Fruit fly (Drosophila melanogaster) Kc167 (cell line): ENCODE data around the gene CG6000.

Source experiments
- Myc ChIP-seq: fragments of >200 bp; optimal IDR thresholded peaks from 2 replicates; lab custom pipeline; 2017; ENCODE audit warnings: missing external identifiers
- Sin3A ChIP-seq: fragments of >200 bp; optimal IDR thresholded peaks from 2 replicates; lab custom pipeline; 2018; ENCODE audit warnings: missing external identifiers
- h ChIP-seq: fragments of >200 bp; optimal IDR thresholded peaks from 3 replicates; lab custom pipeline; 2018; ENCODE audit warnings: missing external identifiers
- insv ChIP-seq: fragments of >200 bp; optimal IDR thresholded peaks from 3 replicates; lab custom pipeline; 2018; ENCODE audit warnings: missing external identifiers
- psq ChIP-seq: fragments of >200 bp; optimal IDR thresholded peaks from 2 replicates; lab custom pipeline; 2017; ENCODE audit warnings: missing external identifiers
- ttk ChIP-seq: sonication (Bioruptor generic); optimal IDR thresholded peaks from 2 replicates; lab custom pipeline; 2017; ENCODE audit warnings: missing external identifiers

The CG6000 gene

dm6 chr3R:24046580-24047225 is 7.5 kb upstream of the CG6000 start:
- TF ChIP-seq Myc (lab: Kevin White, UChicago) (no peak), psq (lab: Kevin White, UChicago) (no peak), h (lab: Kevin White, UChicago) (no peak), Sin3A (no peak), insv (lab: Kevin White, UChicago) (no peak)

- TF ChIP-seq psq (lab: Kevin White, UChicago) (peak; percentile 93), h (lab: Kevin White, UChicago) (no peak)
These were observed 6.8 kb upstream of the CG6000 start, which contains the start of gene CG5986 for dm6 chr3R:24047226-24047976. TSS of gene CG5986 (plus strand) at chr3R:24047790.

DNA sequence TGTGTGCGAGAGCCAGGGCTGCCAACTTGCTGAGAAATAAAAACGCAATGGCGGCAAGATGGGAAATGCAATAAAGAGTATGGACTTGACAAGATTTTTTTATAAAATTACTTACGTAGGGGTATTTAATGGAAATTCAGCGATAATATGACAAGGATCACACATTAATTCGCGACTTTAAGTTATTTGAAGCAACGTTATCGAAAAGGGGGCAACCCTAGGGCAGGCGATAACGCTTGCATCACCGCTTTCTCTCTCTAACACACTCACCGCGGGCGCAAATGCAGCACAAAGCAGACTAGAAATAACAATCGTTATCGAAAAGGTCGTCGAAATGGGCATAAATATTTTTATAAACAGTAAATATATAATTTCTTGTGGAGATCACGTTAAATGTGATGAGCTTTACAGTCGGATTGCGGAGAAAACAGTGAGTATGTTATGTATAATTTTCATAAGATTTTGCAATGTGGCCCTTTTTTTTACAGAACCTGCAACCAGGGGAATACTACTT is 6.1 kb upstream of the CG6000 start, which contains the start of gene Rox8:
Gene Rox8 (minus strand): TSS at position 268 of the 514 bp plus-strand sequence.
- no peak for TF ChIP-seq insv (lab: Kevin White, UChicago)
- TF ChIP-seq psq (lab: Kevin White, UChicago), result peak; percentile 6
- TF ChIP-seq h (lab: Kevin White, UChicago), result no peak

- TF ChIP-seq psq (lab: Kevin White, UChicago), result no peak
- TF ChIP-seq Myc (lab: Kevin White, UChicago), result no peak
- TF ChIP-seq Sin3A, result no peak
- TF ChIP-seq insv (lab: Kevin White, UChicago), result no peak
- TF ChIP-seq ttk (lab: Kevin White, UChicago), result no peak
- no peak for TF ChIP-seq h (lab: Kevin White, UChicago)
These were observed 3.3 kb upstream of the CG6000 start, which contains the start of the genes Atg6 and Pisd for dm6 chr3R:24050690-24051440. TSS of gene Atg6 (minus strand) at chr3R:24050782. TSS of gene Pisd (plus strand) at chr3R:24050783.

- TF ChIP-seq h (lab: Kevin White, UChicago), result no peak
- TF ChIP-seq insv (lab: Kevin White, UChicago), result no peak
- TF ChIP-seq psq (lab: Kevin White, UChicago), result no peak
- TF ChIP-seq Myc (lab: Kevin White, UChicago), result no peak
- no peak for TF ChIP-seq ttk (lab: Kevin White, UChicago)
- no peak for TF ChIP-seq Sin3A
These were observed 2.6 kb upstream of the CG6000 start for dm6 chr3R:24051459-24052165.

- no peak for TF ChIP-seq Myc (lab: Kevin White, UChicago)
- no peak for TF ChIP-seq insv (lab: Kevin White, UChicago)
- no peak for TF ChIP-seq psq (lab: Kevin White, UChicago)
- no peak for TF ChIP-seq ttk (lab: Kevin White, UChicago)
- no peak for TF ChIP-seq h (lab: Kevin White, UChicago)
- no peak for TF ChIP-seq Sin3A
These were observed 587 bp upstream of the CG6000 start for dm6 chr3R:24053506-24054102.

- no peak for TF ChIP-seq ttk (lab: Kevin White, UChicago)
These were observed 3.0 kb downstream of the CG6000 start, which contains the start of gene Hsp68 for dm6 chr3R:24057188-24057587. TSS of gene Hsp68 (minus strand) at chr3R:24057310.

DNA sequence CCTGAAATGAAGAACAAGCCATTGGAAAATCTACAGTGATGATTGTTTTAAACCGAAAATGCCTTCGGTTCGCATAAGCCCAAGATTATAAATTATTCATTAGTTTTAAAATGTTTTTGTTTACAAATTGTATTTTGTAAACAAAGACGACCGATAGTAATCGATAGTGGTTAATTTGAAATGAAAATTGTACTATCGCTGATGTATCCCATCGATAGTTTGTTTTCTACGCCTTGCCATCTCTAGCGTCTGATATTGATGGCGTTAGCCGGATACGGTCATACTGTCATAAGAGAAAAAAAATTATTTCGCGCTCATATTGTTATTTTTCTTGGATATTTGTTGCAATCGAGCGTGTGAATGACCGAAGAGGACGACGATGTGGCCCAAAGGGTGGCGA is 3.9 kb downstream of the CG6000 start, which contains the start of gene SMC1:
Gene SMC1 (plus strand): TSS at position 247 of the 400 bp plus-strand sequence.
- no peak for TF ChIP-seq Myc (lab: Kevin White, UChicago)
- TF ChIP-seq Sin3A, result no peak
- TF ChIP-seq h (lab: Kevin White, UChicago), result no peak
- TF ChIP-seq psq (lab: Kevin White, UChicago), result no peak
- no peak for TF ChIP-seq ttk (lab: Kevin White, UChicago)
- TF ChIP-seq insv (lab: Kevin White, UChicago), result no peak

DNA sequence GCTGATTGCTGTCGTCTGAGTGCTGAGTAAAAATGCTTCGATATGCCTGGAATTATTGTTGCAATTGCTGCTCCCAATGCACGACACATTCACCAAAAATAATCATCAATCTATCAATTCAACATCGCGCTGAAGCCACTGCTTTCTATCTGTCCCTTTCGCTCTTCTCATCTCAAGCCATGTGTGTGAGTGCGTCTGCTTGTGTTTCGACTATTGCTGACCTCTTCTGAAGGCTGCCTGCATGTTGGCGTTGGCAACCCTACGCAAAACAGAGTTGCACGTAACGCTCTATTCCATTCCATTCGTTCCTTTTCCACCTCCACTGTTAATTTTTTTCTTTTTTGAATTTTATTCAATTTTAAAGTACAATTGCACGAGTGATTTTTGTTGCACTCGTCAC is 11.5 kb downstream of the CG6000 start:
- TF ChIP-seq ttk (lab: Kevin White, UChicago) (no peak), Sin3A (no peak), Myc (lab: Kevin White, UChicago) (no peak), h (lab: Kevin White, UChicago) (no peak), insv (lab: Kevin White, UChicago) (no peak), psq (lab: Kevin White, UChicago) (no peak)

- TF ChIP-seq Sin3A, result no peak
- no peak for TF ChIP-seq psq (lab: Kevin White, UChicago)
- TF ChIP-seq ttk (lab: Kevin White, UChicago), result no peak
- TF ChIP-seq Myc (lab: Kevin White, UChicago), result no peak
- TF ChIP-seq insv (lab: Kevin White, UChicago), result no peak
These were observed 14.6 kb downstream of the CG6000 start for dm6 chr3R:24068830-24069229.

- TF ChIP-seq psq (lab: Kevin White, UChicago) (no peak), ttk (lab: Kevin White, UChicago) (no peak), Myc (lab: Kevin White, UChicago) (no peak), h (lab: Kevin White, UChicago) (no peak), Sin3A (no peak), insv (lab: Kevin White, UChicago) (no peak)
These were observed 15.8 kb downstream of the CG6000 start for dm6 chr3R:24069965-24070364.
